Worm (Caenorhabditis elegans): ENCODE results near the gene F35A5.5.
A peak's percentile ranks its signal among the peaks of the same experiment; 100 is the strongest.

The F35A5.5 gene

ce11 chrX:3804837-3805236 lies 9.3 kb upstream of the F35A5.5 start, which contains the start of gene F35A5.2:
Gene F35A5.2, plus strand, starts transcription at chrX:3805137.
- no peak for TF ChIP-seq fos-1 (tag; optimal IDR thresholded peaks at IDR 0.05)
- TF ChIP-seq nhr-11 (tag; optimal IDR thresholded peaks at IDR 0.05): no peak
- TF ChIP-seq blmp-1 (tag; optimal IDR thresholded peaks at IDR 0.05; ENCODE audit: insufficient read depth): no peak
- TF ChIP-seq dmd-4 (tag; optimal IDR thresholded peaks at IDR 0.05): no peak
- TF ChIP-seq ztf-4 (tag; optimal IDR thresholded peaks at IDR 0.05): no peak
- no peak for TF ChIP-seq lin-13 (GFP tag; optimal IDR thresholded peaks at IDR 0.05)
- no peak for TF ChIP-seq mdl-1 (tag; optimal IDR thresholded peaks at IDR 0.05)
- TF ChIP-seq Y55F3AM.14 (GFP tag; optimal IDR thresholded peaks at IDR 0.05): no peak
- TF ChIP-seq unc-55 (GFP tag; optimal IDR thresholded peaks at IDR 0.05): no peak
- TF ChIP-seq F13H6.1 (tag; optimal IDR thresholded peaks at IDR 0.05): no peak
- no peak for TF ChIP-seq unc-62 (GFP tag; optimal IDR thresholded peaks at IDR 0.05)
- TF ChIP-seq skn-1 (tag; optimal IDR thresholded peaks at IDR 0.05): no peak
- no peak for TF ChIP-seq sem-4 (tag; optimal IDR thresholded peaks at IDR 0.05)
- no peak for TF ChIP-seq sma-3 (GFP tag; optimal IDR thresholded peaks at IDR 0.05)
- no peak for TF ChIP-seq lin-39 (tag; optimal IDR thresholded peaks at IDR 0.05)
- no peak for TF ChIP-seq nhr-10 (tag; optimal IDR thresholded peaks at IDR 0.05)
- no peak for TF ChIP-seq ceh-16 (tag; optimal IDR thresholded peaks at IDR 0.05)
- TF ChIP-seq nhr-237 (tag; optimal IDR thresholded peaks at IDR 0.05): no peak
- TF ChIP-seq sma-9 (GFP tag; optimal IDR thresholded peaks at IDR 0.05): no peak
- TF ChIP-seq sma-9 (tag; optimal IDR thresholded peaks at IDR 0.05): no peak

DNA sequence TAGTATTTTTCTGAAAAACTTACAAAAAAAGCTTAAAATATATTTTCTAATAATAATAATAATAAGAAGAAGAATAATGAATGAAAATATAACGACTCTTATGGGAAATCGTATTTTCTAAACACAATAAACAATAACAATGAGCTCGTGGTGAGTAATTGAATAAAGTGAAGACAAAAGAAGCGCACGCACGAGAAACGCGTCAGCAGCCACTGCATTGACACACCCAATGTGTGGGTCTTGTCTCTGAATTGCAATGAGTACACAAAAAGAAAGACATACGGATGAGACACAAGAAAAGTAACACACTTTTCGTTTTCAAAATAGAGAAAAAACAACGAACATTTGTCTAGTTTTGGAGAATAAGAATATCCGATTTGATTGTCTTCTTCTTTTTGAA lies 7.8 kb upstream of the F35A5.5 start, which contains the start of gene F35A5.8:
F35A5.8 (minus strand) TSS at position 151 of the 400 bp plus-strand sequence.
- no peak for TF ChIP-seq ztf-11 (tag; optimal IDR thresholded peaks at IDR 0.05)
- TF ChIP-seq ztf-4 (tag; optimal IDR thresholded peaks at IDR 0.05): peak; percentile 9
- no peak for TF ChIP-seq nhr-23 (tag; optimal IDR thresholded peaks at IDR 0.05)
- TF ChIP-seq nhr-11 (tag; optimal IDR thresholded peaks at IDR 0.05): no peak
- no peak for TF ChIP-seq elt-1 (tag; optimal IDR thresholded peaks at IDR 0.05)
- TF ChIP-seq sma-3 (GFP tag; optimal IDR thresholded peaks at IDR 0.05): peak; percentile 56
- TF ChIP-seq ceh-82 (tag; optimal IDR thresholded peaks at IDR 0.05): no peak
- TF ChIP-seq nhr-77 (tag; optimal IDR thresholded peaks at IDR 0.05): no peak
- no peak for TF ChIP-seq nhr-10 (tag; optimal IDR thresholded peaks at IDR 0.05)
- TF ChIP-seq skn-1 (tag; optimal IDR thresholded peaks at IDR 0.05): no peak
- no peak for TF ChIP-seq ama-1 (optimal IDR thresholded peaks at IDR 0.05)
- TF ChIP-seq ztf-1 (GFP tag; conservative IDR thresholded peaks at IDR 0.05): no peak
- TF ChIP-seq nhr-25 (tag; optimal IDR thresholded peaks at IDR 0.05): no peak
- TF ChIP-seq peb-1 (tag; optimal IDR thresholded peaks at IDR 0.05): no peak
- peak; percentile 14 for TF ChIP-seq mab-5 (tag; optimal IDR thresholded peaks at IDR 0.05)
- TF ChIP-seq zag-1 (tag; optimal IDR thresholded peaks at IDR 0.05): peak; percentile 33
- TF ChIP-seq nhr-237 (tag; optimal IDR thresholded peaks at IDR 0.05): no peak
- TF ChIP-seq sem-4 (tag; optimal IDR thresholded peaks at IDR 0.05): peak; percentile 88
- no peak for TF ChIP-seq elt-3 (tag; optimal IDR thresholded peaks at IDR 0.05)
- TF ChIP-seq sma-9 (GFP tag; optimal IDR thresholded peaks at IDR 0.05): peak; percentile 91
- TF ChIP-seq sma-9 (tag; optimal IDR thresholded peaks at IDR 0.05): no peak
- peak; percentile 79 for TF ChIP-seq fos-1 (tag; optimal IDR thresholded peaks at IDR 0.05)
- TF ChIP-seq nhr-6 (tag; optimal IDR thresholded peaks at IDR 0.05): peak; percentile 62
- TF ChIP-seq F13H6.1 (tag; optimal IDR thresholded peaks at IDR 0.05): peak; percentile 78
- peak; percentile 77 for TF ChIP-seq lin-13 (GFP tag; optimal IDR thresholded peaks at IDR 0.05)
- TF ChIP-seq crh-2 (tag; optimal IDR thresholded peaks at IDR 0.05): peak; percentile 64
- peak; percentile 23 for TF ChIP-seq snpc-4 (tag; optimal IDR thresholded peaks at IDR 0.05)
- TF ChIP-seq ZK546.5 (tag; optimal IDR thresholded peaks at IDR 0.05): no peak
- no peak for TF ChIP-seq lin-11 (tag; optimal IDR thresholded peaks at IDR 0.05)
- peak; percentile 64 for TF ChIP-seq egl-27 (tag; optimal IDR thresholded peaks at IDR 0.05)
- TF ChIP-seq nhr-12 (tag; optimal IDR thresholded peaks at IDR 0.05): no peak
- TF ChIP-seq alr-1 (tag; optimal IDR thresholded peaks at IDR 0.05): no peak
- no peak for TF ChIP-seq Y55F3AM.14 (GFP tag; optimal IDR thresholded peaks at IDR 0.05)
- peak; percentile 74 to 86 for TF ChIP-seq lsy-2 (tag; optimal IDR thresholded peaks at IDR 0.05)
- TF ChIP-seq unc-55 (GFP tag; optimal IDR thresholded peaks at IDR 0.05): peak; percentile 75
- TF ChIP-seq gmeb-1 (tag; optimal IDR thresholded peaks at IDR 0.05): peak; percentile 76
- TF ChIP-seq dmd-4 (tag; optimal IDR thresholded peaks at IDR 0.05): no peak
- no peak for TF ChIP-seq unc-39 (tag; optimal IDR thresholded peaks at IDR 0.05)
- no peak for TF ChIP-seq unc-62 (GFP tag; optimal IDR thresholded peaks at IDR 0.05)
- no peak for TF ChIP-seq aly-2 (tag; optimal IDR thresholded peaks at IDR 0.05)
- no peak for TF ChIP-seq blmp-1 (tag; optimal IDR thresholded peaks at IDR 0.05; ENCODE audit: insufficient read depth)
- TF ChIP-seq nhr-129 (tag; optimal IDR thresholded peaks at IDR 0.05): peak; percentile 85
- TF ChIP-seq lin-39 (tag; optimal IDR thresholded peaks at IDR 0.05): no peak
- TF ChIP-seq R02D3.7 (tag; optimal IDR thresholded peaks at IDR 0.05): no peak
- TF ChIP-seq mbf-1 (tag; optimal IDR thresholded peaks at IDR 0.05): no peak
- TF ChIP-seq ceh-16 (tag; optimal IDR thresholded peaks at IDR 0.05): peak; percentile 41
- TF ChIP-seq nhr-21 (tag; optimal IDR thresholded peaks at IDR 0.05): no peak
- TF ChIP-seq C34F6.9 (tag; optimal IDR thresholded peaks at IDR 0.05): peak; percentile 78
- TF ChIP-seq mdl-1 (tag; optimal IDR thresholded peaks at IDR 0.05): no peak
